Fruit fly (Drosophila melanogaster) whole organism, embryonic: ENCODE results near the gene CG14982.

Experiments
- CG31224 ChIP-seq: fragments of 200-800 bp; sonication (Bioruptor generic); IDR thresholded peaks from 2 replicates; pipeline ENCODE4 v1.3.6; 2022; ENCODE audit warnings: missing biosample characterization, missing genetic modification characterization
- CG3281 ChIP-seq: fragments of 200-800 bp; sonication (Bioruptor generic); optimal IDR thresholded peaks from 3 replicates; lab custom pipeline; 2017; ENCODE audit warnings: missing biosample characterization, mild to moderate bottlenecking, missing genetic modification characterization
- Dref ChIP-seq: fragments of 200-800 bp; sonication (Bioruptor generic); IDR thresholded peaks from 2 replicates; pipeline ENCODE4 v1.3.6; 2022; ENCODE audit warnings: missing biosample characterization, missing genetic modification characterization
- Jarid2 ChIP-seq: fragments of 200-800 bp; sonication (Bioruptor generic); optimal IDR thresholded peaks from 3 replicates; lab custom pipeline; 2017; ENCODE audit warnings: mild to moderate bottlenecking, missing biosample characterization, missing genetic modification reagents, missing genetic modification characterization
- TFAM ChIP-seq: fragments of 200-800 bp; sonication (Bioruptor generic); optimal IDR thresholded peaks from 2 replicates; lab custom pipeline; 2017; ENCODE audit warnings: missing biosample characterization, missing genetic modification characterization, inconsistent platforms
- Trl ChIP-seq, 3 experiments: fragments of >200 bp in 2 of 3; fragments of 200-800 bp in 1 of 3; sonication (Bioruptor generic) in 1 of 3; optimal IDR thresholded peaks; 2 replicates in 1 of 3; 3 replicates in 2 of 3; lab custom pipeline; 2016 to 2017; ENCODE audit warnings: missing biosample characterization in 1 of 3, missing genetic modification characterization in 1 of 3
- ato ChIP-seq: fragments of 200-800 bp; sonication (Bioruptor generic); IDR thresholded peaks from 2 replicates; pipeline ENCODE4 v1.3.6; 2022; ENCODE audit warnings: missing biosample characterization, missing genetic modification characterization; ENCODE audit not compliant: partially characterized antibody
- br ChIP-seq: fragments of >200 bp; optimal IDR thresholded peaks from 2 replicates; lab custom pipeline; 2017
- eyg ChIP-seq: fragments of 200-800 bp; sonication (Bioruptor generic); optimal IDR thresholded peaks from 3 replicates; lab custom pipeline; 2016; ENCODE audit warnings: missing biosample characterization, missing genetic modification characterization
- jigr1 ChIP-seq: fragments of 200-800 bp; sonication (Bioruptor generic); IDR thresholded peaks from 3 replicates; pipeline ENCODE4 v1.3.6; 2022; ENCODE audit warnings: missing biosample characterization, missing genetic modification characterization
- mirr ChIP-seq: fragments of 200-800 bp; sonication (Bioruptor generic); optimal IDR thresholded peaks from 3 replicates; lab custom pipeline; 2018; ENCODE audit warnings: missing biosample characterization, mild to moderate bottlenecking, missing genetic modification characterization
- zfh2 ChIP-seq: fragments of 200-800 bp; sonication (Bioruptor generic); optimal IDR thresholded peaks from 2 replicates; lab custom pipeline; 2016; ENCODE audit warnings: missing biosample characterization, missing genetic modification characterization

dm6 chr3L:3930930-3931329 is 11.6 kb upstream of the CG14982 start:
- no peak for TF ChIP-seq ato (GFP tag; lab: Robert Waterston, UW)
- TF ChIP-seq Trl (optimal IDR thresholded peaks at IDR 0.05; lab: Kevin White, UChicago), result no peak
- no peak for TF ChIP-seq Trl (GFP tag; optimal IDR thresholded peaks at IDR 0.05; lab: Kevin White, UChicago)
- TF ChIP-seq br (lab: Kevin White, UChicago), result no peak
- TF ChIP-seq Dref (GFP tag; lab: Robert Waterston, UW), result no peak
- no peak for TF ChIP-seq Jarid2
- TF ChIP-seq CG3281 (GFP tag; lab: Kevin White, UChicago), result no peak
- no peak for TF ChIP-seq CG31224 (GFP tag; lab: Robert Waterston, UW)
- TF ChIP-seq eyg (GFP tag; lab: Kevin White, UChicago), result no peak
- no peak for TF ChIP-seq mirr
- TF ChIP-seq TFAM (GFP tag; lab: Kevin White, UChicago), result no peak
- TF ChIP-seq jigr1, result no peak
- TF ChIP-seq zfh2 (GFP tag; lab: Kevin White, UChicago), result no peak
